Fruit fly (Drosophila melanogaster) whole organism, embryonic: ENCODE data around the gene CG31808.

Source experiments
- Aef1 ChIP-seq: fragments of 200-800 bp; sonication (Bioruptor generic); IDR thresholded peaks from 3 replicates; pipeline ENCODE4 v1.3.6; 2022; ENCODE audit warnings: missing biosample characterization, missing genetic modification characterization
- CG10959 ChIP-seq: fragments of 200-800 bp; sonication (Bioruptor generic); IDR thresholded peaks from 2 replicates; pipeline ENCODE4 v1.3.6; 2022; ENCODE audit warnings: missing biosample characterization, missing genetic modification characterization
- CG12104 ChIP-seq: fragments of 200-800 bp; sonication (Bioruptor generic); optimal IDR thresholded peaks from 3 replicates; lab custom pipeline; 2016; ENCODE audit warnings: missing biosample characterization, missing genetic modification characterization
- CG12219 ChIP-seq: fragments of 200-800 bp; sonication (Bioruptor generic); optimal IDR thresholded peaks from 3 replicates; lab custom pipeline; 2018; ENCODE audit warnings: missing biosample characterization, mild to moderate bottlenecking, missing genetic modification characterization
- CG12769 ChIP-seq: fragments of 200-800 bp; sonication (Bioruptor generic); optimal IDR thresholded peaks from 2 replicates; lab custom pipeline; 2019; ENCODE audit warnings: missing biosample characterization, mild to moderate bottlenecking, missing genetic modification characterization, moderate library complexity
- CG15696 ChIP-seq: fragments of 200-800 bp; sonication (Bioruptor generic); optimal IDR thresholded peaks from 2 replicates; lab custom pipeline; 2019; ENCODE audit warnings: missing biosample characterization, mild to moderate bottlenecking, missing genetic modification characterization, moderate library complexity
- CG16815 ChIP-seq: fragments of 200-800 bp; sonication (Bioruptor generic); optimal IDR thresholded peaks from 3 replicates; lab custom pipeline; 2017; ENCODE audit warnings: missing biosample characterization, mild to moderate bottlenecking, missing genetic modification characterization
- CG18476 ChIP-seq: fragments of 200-800 bp; sonication (Bioruptor generic); optimal IDR thresholded peaks from 2 replicates; lab custom pipeline; 2016; ENCODE audit warnings: missing biosample characterization, mild to moderate bottlenecking, missing genetic modification characterization
- CG18764 ChIP-seq: fragments of 200-800 bp; sonication (Bioruptor generic); optimal IDR thresholded peaks from 3 replicates; lab custom pipeline; 2016; ENCODE audit warnings: missing biosample characterization, missing genetic modification characterization
- CG2116 ChIP-seq: fragments of 200-800 bp; sonication (Bioruptor generic); optimal IDR thresholded peaks from 3 replicates; lab custom pipeline; 2018; ENCODE audit warnings: missing biosample characterization, mild to moderate bottlenecking, missing genetic modification characterization
- CG2712 ChIP-seq: fragments of 200-800 bp; optimal IDR thresholded peaks from 3 replicates; lab custom pipeline; 2019; ENCODE audit warnings: missing biosample characterization, mild to moderate bottlenecking, missing genetic modification characterization, moderate library complexity
- CG2889 ChIP-seq: fragments of 200-800 bp; sonication (Bioruptor generic); IDR thresholded peaks from 3 replicates; pipeline ENCODE4 v1.3.6; 2022; ENCODE audit warnings: missing biosample characterization, missing genetic modification characterization
- CG30403 ChIP-seq: fragments of 200-800 bp; sonication (Bioruptor generic); optimal IDR thresholded peaks from 3 replicates; lab custom pipeline; 2016; ENCODE audit warnings: missing biosample characterization, missing genetic modification characterization
- CG3065 ChIP-seq: fragments of 200-800 bp; sonication (Bioruptor generic); optimal IDR thresholded peaks from 2 replicates; lab custom pipeline; 2016; ENCODE audit warnings: missing biosample characterization, missing genetic modification characterization
- CG32532 ChIP-seq: fragments of 200-800 bp; sonication (Bioruptor generic); IDR thresholded peaks from 2 replicates; pipeline ENCODE4 v1.3.6; 2022; ENCODE audit warnings: missing biosample characterization, missing genetic modification characterization
- CG34224 ChIP-seq: fragments of 200-800 bp; sonication (Bioruptor generic); IDR thresholded peaks from 3 replicates; pipeline ENCODE4 v1.3.6; 2022; ENCODE audit warnings: missing biosample characterization, missing genetic modification characterization; ENCODE audit not compliant: partially characterized antibody
- CG34376 ChIP-seq: fragments of 200-800 bp; sonication (Bioruptor generic); optimal IDR thresholded peaks from 2 replicates; lab custom pipeline; 2018; ENCODE audit warnings: missing biosample characterization, mild to moderate bottlenecking, missing genetic modification characterization
- CG43689 ChIP-seq: fragments of 200-800 bp; sonication (Bioruptor generic); IDR thresholded peaks from 2 replicates; pipeline ENCODE4 v1.3.6; 2022; ENCODE audit warnings: missing biosample characterization, missing genetic modification characterization
- CG4854 ChIP-seq: fragments of 200-800 bp; sonication (Bioruptor generic); optimal IDR thresholded peaks from 2 replicates; lab custom pipeline; 2016; ENCODE audit warnings: missing biosample characterization, missing genetic modification characterization, inconsistent platforms
- CG6813 ChIP-seq: fragments of 200-800 bp; sonication (Bioruptor generic); optimal IDR thresholded peaks from 2 replicates; lab custom pipeline; 2017; ENCODE audit warnings: missing biosample characterization, missing genetic modification characterization, mild to moderate bottlenecking, moderate library complexity, missing genetic modification reagents
- CG7271 ChIP-seq: fragments of 200-800 bp; sonication (Bioruptor generic); optimal IDR thresholded peaks from 2 replicates; lab custom pipeline; 2018; ENCODE audit warnings: missing biosample characterization, mild to moderate bottlenecking, missing genetic modification characterization, moderate library complexity
- CG8281 ChIP-seq: fragments of 200-800 bp; sonication (Bioruptor generic); optimal IDR thresholded peaks from 2 replicates; lab custom pipeline; 2018; ENCODE audit warnings: missing biosample characterization, mild to moderate bottlenecking, missing genetic modification characterization, moderate library complexity
- Dek ChIP-seq: fragments of 200-800 bp; sonication (Bioruptor generic); optimal IDR thresholded peaks from 3 replicates; lab custom pipeline; 2019; ENCODE audit warnings: missing biosample characterization, mild to moderate bottlenecking, missing genetic modification characterization, moderate library complexity
- Ets65A ChIP-seq: fragments of 200-800 bp; sonication (Bioruptor generic); peaks from one replicate; lab custom pipeline; 2016; ENCODE audit warnings: missing biosample characterization, missing genetic modification characterization
- HLH3B ChIP-seq: fragments of 200-800 bp; sonication (Bioruptor generic); IDR thresholded peaks from 2 replicates; pipeline ENCODE4 v1.3.6; 2022; ENCODE audit warnings: missing biosample characterization, missing genetic modification characterization
- Hey ChIP-seq: fragments of 200-800 bp; sonication (Bioruptor generic); optimal IDR thresholded peaks from 3 replicates; lab custom pipeline; 2018; ENCODE audit warnings: missing biosample characterization, mild to moderate bottlenecking, missing genetic modification characterization
- Hsf ChIP-seq: fragments of 200-800 bp; sonication (Bioruptor generic); optimal IDR thresholded peaks from 3 replicates; lab custom pipeline; 2016; ENCODE audit warnings: missing biosample characterization, missing genetic modification characterization
- MESR4 ChIP-seq: fragments of 200-800 bp; sonication (Bioruptor generic); optimal IDR thresholded peaks from 2 replicates; lab custom pipeline; 2018; ENCODE audit warnings: missing biosample characterization, mild to moderate bottlenecking, missing genetic modification characterization, moderate library complexity
- Ravus ChIP-seq: fragments of 200-800 bp; sonication (Bioruptor generic); IDR thresholded peaks from 2 replicates; pipeline ENCODE4 v1.3.6; 2022; ENCODE audit warnings: missing biosample characterization, missing genetic modification characterization
- Sry-δ ChIP-seq: fragments of 200-800 bp; sonication (Bioruptor generic); optimal IDR thresholded peaks from 2 replicates; lab custom pipeline; 2016; ENCODE audit warnings: missing biosample characterization, missing genetic modification characterization
- Tbp ChIP-seq: fragments of >200 bp; optimal IDR thresholded peaks from 2 replicates; lab custom pipeline; 2018; ENCODE audit warnings: missing biosample characterization, missing genetic modification characterization
- ara ChIP-seq: fragments of 200-800 bp; sonication (Bioruptor generic); IDR thresholded peaks from 2 replicates; pipeline ENCODE4 v1.3.6; 2022; ENCODE audit warnings: missing biosample characterization, missing genetic modification characterization
- az2 ChIP-seq: fragments of 200-800 bp; sonication (Bioruptor generic); optimal IDR thresholded peaks from 3 replicates; lab custom pipeline; 2016; ENCODE audit warnings: missing biosample characterization, missing genetic modification characterization
- bowl ChIP-seq: fragments of 200-800 bp; sonication (Bioruptor generic); IDR thresholded peaks from 2 replicates; pipeline ENCODE4 v1.3.6; 2022; ENCODE audit warnings: missing biosample characterization, missing genetic modification characterization
- crc ChIP-seq: fragments of 200-800 bp; sonication (Bioruptor generic); optimal IDR thresholded peaks from 2 replicates; lab custom pipeline; 2016; ENCODE audit warnings: missing biosample characterization, missing genetic modification characterization
- disco-r ChIP-seq: fragments of 200-800 bp; sonication (Bioruptor generic); optimal IDR thresholded peaks from 2 replicates; lab custom pipeline; 2016; ENCODE audit warnings: missing biosample characterization, missing genetic modification characterization
- dm ChIP-seq: fragments of 200-800 bp; sonication (Bioruptor generic); optimal IDR thresholded peaks from 3 replicates; lab custom pipeline; 2016; ENCODE audit warnings: missing biosample characterization, missing genetic modification characterization
- gem ChIP-seq: fragments of 200-800 bp; sonication (Bioruptor generic); optimal IDR thresholded peaks from 2 replicates; lab custom pipeline; 2019; ENCODE audit warnings: missing biosample characterization, mild to moderate bottlenecking, missing genetic modification characterization, moderate library complexity
- hb ChIP-seq: fragments of 200-800 bp; sonication (Bioruptor generic); IDR thresholded peaks from 3 replicates; pipeline ENCODE4 v1.3.6; 2022; ENCODE audit warnings: missing biosample characterization, missing genetic modification characterization; ENCODE audit not compliant: partially characterized antibody
- kay ChIP-seq: fragments of 200-800 bp; sonication (Bioruptor generic); optimal IDR thresholded peaks from 2 replicates; lab custom pipeline; 2016; ENCODE audit warnings: missing biosample characterization, missing genetic modification characterization
- pfk ChIP-seq: fragments of 200-800 bp; sonication (Bioruptor generic); optimal IDR thresholded peaks from 2 replicates; lab custom pipeline; 2018; ENCODE audit warnings: missing biosample characterization, mild to moderate bottlenecking, missing genetic modification characterization, moderate library complexity
- prd ChIP-seq, 3 experiments: fragments of >200 bp in 2 of 3; fragments of 200-800 bp in 1 of 3; sonication (Bioruptor generic) in 1 of 3; optimal IDR thresholded peaks in 2 of 3; IDR thresholded peaks in 1 of 3; 2 replicates in 2 of 3; 3 replicates in 1 of 3; pipeline versions ENCODE4 v1.3.6 to Lab custom; 2017 to 2022; ENCODE audit warnings: missing biosample characterization in 1 of 3, missing genetic modification characterization in 1 of 3
- pzg ChIP-seq: fragments of 200-800 bp; sonication (Bioruptor generic); optimal IDR thresholded peaks from 3 replicates; lab custom pipeline; 2018; ENCODE audit warnings: missing biosample characterization, mild to moderate bottlenecking, missing genetic modification characterization, moderate library complexity
- tap ChIP-seq: fragments of 200-800 bp; optimal IDR thresholded peaks from 3 replicates; lab custom pipeline; 2019; ENCODE audit warnings: missing biosample characterization, mild to moderate bottlenecking, missing genetic modification characterization, moderate library complexity
- toy ChIP-seq: fragments of 200-800 bp; sonication (Bioruptor generic); IDR thresholded peaks from 2 replicates; pipeline ENCODE4 v1.3.6; 2022; ENCODE audit warnings: missing biosample characterization, missing genetic modification characterization
- wek ChIP-seq: fragments of 200-800 bp; sonication (Bioruptor generic); optimal IDR thresholded peaks from 3 replicates; lab custom pipeline; 2018; ENCODE audit warnings: missing biosample characterization, mild to moderate bottlenecking, missing genetic modification characterization, moderate library complexity
- wor ChIP-seq: fragments of 200-800 bp; sonication (Bioruptor generic); IDR thresholded peaks from 2 replicates; pipeline ENCODE4 v1.3.6; 2022; ENCODE audit warnings: missing biosample characterization, missing genetic modification characterization
- zen ChIP-seq: fragments of 200-800 bp; sonication (Bioruptor generic); optimal IDR thresholded peaks from 3 replicates; lab custom pipeline; 2018; ENCODE audit warnings: missing biosample characterization, mild to moderate bottlenecking, missing genetic modification characterization, moderate library complexity

The CG31808 gene

DNA sequence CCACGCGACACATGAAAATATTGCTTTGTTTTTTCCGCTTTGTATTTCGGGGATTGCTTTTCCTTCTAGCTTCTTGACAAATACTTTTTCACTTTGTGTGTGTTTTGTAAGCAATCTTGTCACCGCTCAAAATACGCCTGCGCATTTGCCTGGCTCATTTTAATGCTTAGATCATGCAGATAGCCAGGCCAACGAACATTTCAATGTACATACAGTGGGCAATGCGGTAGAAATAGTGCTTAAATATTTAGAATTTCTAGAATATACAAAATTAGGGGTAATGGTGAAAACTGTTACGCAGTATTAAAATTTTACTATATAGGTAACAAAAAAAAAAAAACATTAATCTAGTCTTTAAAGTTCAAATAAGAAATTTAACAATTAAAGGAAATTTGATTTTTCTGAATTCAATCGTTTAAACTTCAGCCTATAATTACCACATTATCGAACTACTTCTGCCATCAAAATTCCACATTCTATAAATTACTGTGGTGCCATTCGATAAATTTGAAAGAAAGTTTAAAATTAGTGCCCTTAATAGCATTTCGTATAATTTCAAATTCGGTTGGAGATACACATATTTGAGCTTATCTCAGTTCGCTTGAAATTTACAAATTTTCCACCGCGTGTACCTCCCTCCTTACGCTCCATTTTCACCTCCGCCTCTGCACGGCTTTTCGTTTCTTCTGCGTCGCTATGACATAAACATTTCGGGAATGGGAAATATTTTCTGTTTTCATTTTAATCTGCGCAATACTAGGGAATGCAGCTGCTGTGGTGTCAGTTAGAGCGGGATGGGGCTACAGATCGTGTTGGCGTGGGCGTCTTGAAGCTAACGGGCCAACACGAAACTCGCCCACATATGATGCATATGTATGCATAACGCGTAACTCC is 8.9 kb downstream of the CG31808 start (continued):
- TF ChIP-seq HLH3B (GFP tag; lab: Robert Waterston, UW): no peak
- TF ChIP-seq dm (GFP tag; lab: Kevin White, UChicago): no peak
- peak; percentile 88 for TF ChIP-seq CG12769
- no peak for TF ChIP-seq CG32532 (GFP tag; lab: Robert Waterston, UW)

DNA sequence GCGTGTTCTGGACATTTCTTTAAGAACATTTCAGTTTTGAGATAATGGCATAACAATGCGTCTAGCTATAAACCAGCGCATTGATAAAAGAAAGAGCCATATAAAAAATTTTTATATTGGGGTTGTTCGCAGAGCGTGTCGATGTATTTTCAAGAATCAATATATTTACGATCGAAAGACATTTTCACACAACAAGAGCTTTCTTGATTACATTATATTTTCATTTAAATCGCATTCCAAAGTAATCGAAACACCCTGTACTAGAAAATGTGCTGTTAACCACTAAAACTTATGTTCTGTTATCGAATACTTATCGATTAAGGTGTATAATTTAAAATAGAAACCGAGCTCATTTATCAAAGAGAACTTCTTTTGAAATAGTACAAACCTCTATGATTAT is 12.2 kb downstream of the CG31808 start:
- peak; percentile 31 for TF ChIP-seq CG4854 (GFP tag; lab: Kevin White, UChicago)
- no peak for TF ChIP-seq CG3065
- TF ChIP-seq CG2889 (GFP tag; lab: Robert Waterston, UW): no peak
- TF ChIP-seq Hsf: peak; percentile 40
- peak; percentile 10; the same call in 1 of the 2 replicates for TF ChIP-seq Ravus (GFP tag; lab: Robert Waterston, UW)
- no peak for TF ChIP-seq zen
- no peak for TF ChIP-seq CG34376 (GFP tag; lab: Kevin White, UChicago)
- TF ChIP-seq hb: no peak
- no peak for TF ChIP-seq Tbp (GFP tag; lab: Kevin White, UChicago)
- TF ChIP-seq CG12104 (GFP tag; lab: Kevin White, UChicago): peak; percentile 43
- TF ChIP-seq CG43689: no peak
- TF ChIP-seq wek (GFP tag; lab: Kevin White, UChicago): no peak
- no peak for TF ChIP-seq bowl (GFP tag; lab: Robert Waterston, UW)
- TF ChIP-seq Sry-δ (GFP tag; lab: Kevin White, UChicago): peak; percentile 12
- peak; percentile 35 for TF ChIP-seq CG18476 (GFP tag; lab: Kevin White, UChicago)
- no peak for TF ChIP-seq pzg (GFP tag; lab: Kevin White, UChicago)
- TF ChIP-seq CG16815 (GFP tag; lab: Kevin White, UChicago): no peak
- TF ChIP-seq CG8281 (tag; lab: Kevin White, UChicago): no peak
- TF ChIP-seq CG15696 (tag; lab: Kevin White, UChicago): no peak
- no peak for TF ChIP-seq CG6813 (GFP tag; lab: Kevin White, UChicago)
- peak; percentile 25 for TF ChIP-seq crc (GFP tag; lab: Kevin White, UChicago)
- peak; percentile 7 for TF ChIP-seq kay (GFP tag; lab: Kevin White, UChicago)
- TF ChIP-seq CG34224 (GFP tag; lab: Robert Waterston, UW): no peak
- TF ChIP-seq pfk (GFP tag; lab: Kevin White, UChicago): no peak
- TF ChIP-seq Aef1 (GFP tag; lab: Robert Waterston, UW): peak; percentile 22; the same call in 1 of the 3 replicates
- peak; percentile 3 for TF ChIP-seq CG12219 (GFP tag; lab: Kevin White, UChicago)
- peak; percentile 62 for TF ChIP-seq CG30403 (GFP tag; lab: Kevin White, UChicago)
- TF ChIP-seq prd (optimal IDR thresholded peaks at IDR 0.05; lab: Kevin White, UChicago): no peak
- TF ChIP-seq prd (GFP tag; IDR thresholded peaks at IDR 0.05; lab: Robert Waterston, UW): no peak
- TF ChIP-seq gem: peak; percentile 70
- no peak for TF ChIP-seq CG2712
- peak; percentile 42 for TF ChIP-seq Dek
- no peak for TF ChIP-seq Hey (tag; lab: Kevin White, UChicago)
- TF ChIP-seq ara (GFP tag; lab: Robert Waterston, UW): no peak
- TF ChIP-seq disco-r (GFP tag; lab: Kevin White, UChicago): no peak
- TF ChIP-seq CG2116: no peak
- peak; percentile 31 for TF ChIP-seq az2 (GFP tag; lab: Kevin White, UChicago)
- TF ChIP-seq CG18764 (GFP tag; lab: Kevin White, UChicago): no peak
- no peak for TF ChIP-seq wor (GFP tag; lab: Robert Waterston, UW)
- TF ChIP-seq Ets65A (GFP tag; lab: Kevin White, UChicago): peak; percentile 94
- TF ChIP-seq tap: no peak
- no peak for TF ChIP-seq CG10959
- TF ChIP-seq MESR4 (GFP tag; lab: Kevin White, UChicago): no peak
- TF ChIP-seq CG7271: no peak
- TF ChIP-seq toy (GFP tag; lab: Robert Waterston, UW): no peak
